Fruit fly (Drosophila melanogaster): ENCODE results near the gene Ogg1.
A peak's percentile ranks its signal among the peaks of the same experiment; 100 is the strongest.

Ogg1 gene

dm6 chrX:8640636-8641216 lies 49.4 kb upstream of the Ogg1 start (continued):
- TF ChIP-seq oc (tag; optimal IDR thresholded peaks at IDR 0.05) (peak; percentile 95), CG13894 (tag; optimal IDR thresholded peaks at IDR 0.05) (no peak), cg (GFP tag; optimal IDR thresholded peaks at IDR 0.05) (peak; percentile 79), CG5953 (GFP tag; IDR thresholded peaks at IDR 0.05) (no peak), abd-A (tag; optimal IDR thresholded peaks at IDR 0.05) (no peak), CG10321 (GFP tag; IDR thresholded peaks at IDR 0.05) (0 out of 2 replicates have a peak, but pooled peaks have one; percentile 22), sqz (GFP tag; optimal IDR thresholded peaks at IDR 0.05) (peak; percentile 32), Nf-YB (GFP tag; optimal IDR thresholded peaks at IDR 0.05) (peak; percentile 90), CG43689 (GFP tag; IDR thresholded peaks at IDR 0.05) (no peak), gcm (GFP tag; optimal IDR thresholded peaks at IDR 0.05) (no peak), CkIIα-i1 (GFP tag; IDR thresholded peaks at IDR 0.05) (no peak), Mes4 (GFP tag; optimal IDR thresholded peaks at IDR 0.05) (no peak), Ptx1 (GFP tag; IDR thresholded peaks at IDR 0.05) (no peak), pros (GFP tag; optimal IDR thresholded peaks at IDR 0.05) (peak; percentile 39)

dm6 chrX:8650631-8651133 lies 39.4 kb upstream of the Ogg1 start, which contains the start of gene oc:
Gene oc, minus strand, starts transcription at chrX:8650681.
- TF ChIP-seq HLH4C (GFP tag; IDR thresholded peaks at IDR 0.05; ENCODE audit: partially characterized antibody): no peak
- no peak for TF ChIP-seq Atf6 (GFP tag; IDR thresholded peaks at IDR 0.05)
- no peak for TF ChIP-seq CG11456 (GFP tag; IDR thresholded peaks at IDR 0.05)
- no peak for TF ChIP-seq CG6272 (GFP tag; IDR thresholded peaks at IDR 0.05)
- no peak for TF ChIP-seq Hr51 (GFP tag; optimal IDR thresholded peaks at IDR 0.05)
- no peak for TF ChIP-seq tna (GFP tag; IDR thresholded peaks at IDR 0.05; ENCODE audit: partially characterized antibody)
- no peak for TF ChIP-seq kay (GFP tag; optimal IDR thresholded peaks at IDR 0.05)
- no peak for TF ChIP-seq Dip3 (GFP tag; optimal IDR thresholded peaks at IDR 0.05)
- no peak for TF ChIP-seq Atf-2 (GFP tag; optimal IDR thresholded peaks at IDR 0.05)
- TF ChIP-seq CG8281 (tag; optimal IDR thresholded peaks at IDR 0.05): no peak
- no peak for TF ChIP-seq CG11696 (GFP tag; IDR thresholded peaks at IDR 0.05)
- TF ChIP-seq CG3281 (GFP tag; optimal IDR thresholded peaks at IDR 0.05): no peak
- no peak for TF ChIP-seq CG17568 (GFP tag; optimal IDR thresholded peaks at IDR 0.05)
- TF ChIP-seq MESR4 (GFP tag; optimal IDR thresholded peaks at IDR 0.05): no peak
- TF ChIP-seq CG10209 (GFP tag; optimal IDR thresholded peaks at IDR 0.05): no peak
- no peak for TF ChIP-seq Blimp-1 (GFP tag; optimal IDR thresholded peaks at IDR 0.05)
- TF ChIP-seq caup (GFP tag; optimal IDR thresholded peaks at IDR 0.05; ENCODE audit: severe bottlenecking): no peak
- peak; percentile 49 to 83 for TF ChIP-seq Trl (optimal IDR thresholded peaks at IDR 0.05)
- no peak for TF ChIP-seq Trl (GFP tag; optimal IDR thresholded peaks at IDR 0.05)
- no peak for TF ChIP-seq CG15269 (tag; optimal IDR thresholded peaks at IDR 0.05)
- TF ChIP-seq CG42726 (GFP tag; IDR thresholded peaks at IDR 0.05; ENCODE audit: partially characterized antibody): peak; percentile 66
- no peak for TF ChIP-seq Lim3 (GFP tag; IDR thresholded peaks at IDR 0.05)
- no peak for TF ChIP-seq fru (optimal IDR thresholded peaks at IDR 0.05)
- no peak for TF ChIP-seq CG7556 (GFP tag; optimal IDR thresholded peaks at IDR 0.05)
- TF ChIP-seq CG12236 (GFP tag; optimal IDR thresholded peaks at IDR 0.05): no peak
- TF ChIP-seq CG6765 (GFP tag; optimal IDR thresholded peaks at IDR 0.05): no peak
- TF ChIP-seq klu (GFP tag; IDR thresholded peaks at IDR 0.05): no peak
- TF ChIP-seq Asciz (GFP tag; optimal IDR thresholded peaks at IDR 0.05): no peak
- no peak for TF ChIP-seq CG13894 (tag; optimal IDR thresholded peaks at IDR 0.05)
- TF ChIP-seq CG43689 (GFP tag; IDR thresholded peaks at IDR 0.05): no peak
- no peak for TF ChIP-seq CG4707 (GFP tag; optimal IDR thresholded peaks at IDR 0.05)
- TF ChIP-seq CG1602 (GFP tag; optimal IDR thresholded peaks at IDR 0.05): no peak
- TF ChIP-seq fd64A (GFP tag; optimal IDR thresholded peaks at IDR 0.05): no peak
- no peak for TF ChIP-seq Spps (tag; optimal IDR thresholded peaks at IDR 0.05)
- TF ChIP-seq E2f2 (GFP tag; IDR thresholded peaks at IDR 0.05): no peak
- TF ChIP-seq ewg (GFP tag; optimal IDR thresholded peaks at IDR 0.05): peak; percentile 93
- no peak for TF ChIP-seq CG14050 (GFP tag; IDR thresholded peaks at IDR 0.05)
